Worm (Caenorhabditis elegans) whole organism, late embryonic: Measurements from ENCODE around the gene C30A5.16.

Experiments
- C08G9.2 ChIP-seq: sonication (generic microtip); optimal IDR thresholded peaks from 2 replicates; lab custom pipeline; 2016; ENCODE audit warnings: mild to moderate bottlenecking, missing genetic modification characterization, moderate library complexity, missing compliant biosample characterization
- F13H6.1 ChIP-seq: sonication (generic microtip); optimal IDR thresholded peaks from 2 replicates; lab custom pipeline; 2016; ENCODE audit warnings: missing genetic modification characterization, missing compliant biosample characterization
- Y22D7AL.16 ChIP-seq: sonication (generic microtip); optimal IDR thresholded peaks from 2 replicates; lab custom pipeline; 2016; ENCODE audit warnings: missing genetic modification characterization, missing compliant biosample characterization
- ahr-1 ChIP-seq: sonication (generic microtip); optimal IDR thresholded peaks from 2 replicates; lab custom pipeline; 2016; ENCODE audit warnings: missing genetic modification characterization, missing compliant biosample characterization
- ama-1 ChIP-seq: fragments of 150-350 bp; optimal IDR thresholded peaks from 2 replicates; lab custom pipeline; 2014
- ceh-14 ChIP-seq: sonication (generic microtip); optimal IDR thresholded peaks from 2 replicates; lab custom pipeline; 2016; ENCODE audit warnings: missing genotype, missing genetic modification characterization, missing compliant biosample characterization
- ceh-18 ChIP-seq: sonication (generic microtip); optimal IDR thresholded peaks from 2 replicates; lab custom pipeline; 2016; ENCODE audit warnings: missing genetic modification characterization, missing compliant biosample characterization
- ceh-19 ChIP-seq: fragments of 200-800 bp; sonication (Bioruptor generic); optimal IDR thresholded peaks from 2 replicates; lab custom pipeline; 2018; ENCODE audit warnings: mild to moderate bottlenecking, missing genetic modification characterization, missing compliant biosample characterization
- ceh-22 ChIP-seq: sonication (generic microtip); optimal IDR thresholded peaks from 2 replicates; lab custom pipeline; 2017; ENCODE audit warnings: missing biosample characterization, missing genetic modification characterization
- ceh-24 ChIP-seq: sonication (generic microtip); optimal IDR thresholded peaks from 2 replicates; lab custom pipeline; 2016; ENCODE audit warnings: mild to moderate bottlenecking, missing genetic modification characterization, missing compliant biosample characterization
- ceh-30 ChIP-seq: fragments of 150-350 bp; optimal IDR thresholded peaks from 2 replicates; lab custom pipeline; 2014; ENCODE audit warnings: missing biosample characterization, missing genetic modification characterization
- ceh-31 ChIP-seq: sonication (generic microtip); optimal IDR thresholded peaks from 2 replicates; lab custom pipeline; 2016; ENCODE audit warnings: missing genetic modification characterization, missing compliant biosample characterization
- ceh-34 ChIP-seq: sonication (generic microtip); optimal IDR thresholded peaks from 2 replicates; lab custom pipeline; 2016; ENCODE audit warnings: mild to moderate bottlenecking, missing genetic modification characterization, missing compliant biosample characterization
- ceh-45 ChIP-seq: fragments of 200-800 bp; sonication (Bioruptor generic); IDR thresholded peaks from 2 replicates; pipeline ENCODE4 v1.3.6; 2022; ENCODE audit warnings: missing genetic modification reagents, missing genetic modification characterization, missing compliant biosample characterization
- ceh-48 ChIP-seq: sonication (generic microtip); optimal IDR thresholded peaks from 2 replicates; lab custom pipeline; 2016; ENCODE audit warnings: missing genetic modification characterization, inconsistent platforms, missing compliant biosample characterization
- ceh-6 ChIP-seq: fragments of 200-800 bp; sonication (Bioruptor generic); optimal IDR thresholded peaks from 2 replicates; lab custom pipeline; 2018; ENCODE audit warnings: mild to moderate bottlenecking, missing genetic modification characterization, missing compliant biosample characterization
- che-1 ChIP-seq: sonication (generic microtip); optimal IDR thresholded peaks from 2 replicates; lab custom pipeline; 2016; ENCODE audit warnings: mild to moderate bottlenecking, missing genetic modification characterization, missing compliant biosample characterization
- dmd-4 ChIP-seq: sonication (generic microtip); optimal IDR thresholded peaks from 2 replicates; lab custom pipeline; 2016; ENCODE audit warnings: borderline replicate concordance, missing genetic modification characterization, missing compliant biosample characterization
- dve-1 ChIP-seq: sonication (generic microtip); optimal IDR thresholded peaks from 2 replicates; lab custom pipeline; 2017; ENCODE audit warnings: antibody characterized with exemption, mild to moderate bottlenecking, missing genetic modification characterization, missing compliant biosample characterization
- elt-2 ChIP-seq: sonication (generic microtip); optimal IDR thresholded peaks from 2 replicates; lab custom pipeline; 2016; ENCODE audit warnings: missing genetic modification reagents, missing genetic modification characterization, missing compliant biosample characterization
- elt-4 ChIP-seq: sonication (generic microtip); optimal IDR thresholded peaks from 2 replicates; lab custom pipeline; 2016; ENCODE audit warnings: missing genetic modification characterization, missing compliant biosample characterization
- eyg-1 ChIP-seq: sonication (generic microtip); optimal IDR thresholded peaks from 2 replicates; lab custom pipeline; 2016; ENCODE audit warnings: missing genotype, missing genetic modification characterization, missing compliant biosample characterization
- fkh-10 ChIP-seq: fragments of 150-350 bp; optimal IDR thresholded peaks from 2 replicates; lab custom pipeline; 2014; ENCODE audit warnings: missing biosample characterization, missing genetic modification reagents, missing genetic modification characterization
- hlh-15 ChIP-seq: sonication (generic microtip); optimal IDR thresholded peaks from 2 replicates; lab custom pipeline; 2016; ENCODE audit warnings: missing genetic modification characterization, missing compliant biosample characterization
- hlh-30 ChIP-seq: sonication (generic microtip); optimal IDR thresholded peaks from 2 replicates; lab custom pipeline; 2017; ENCODE audit warnings: antibody characterized with exemption, missing genetic modification characterization, missing compliant biosample characterization; ENCODE audit not compliant: insufficient read depth
- hlh-8 ChIP-seq: sonication (generic microtip); optimal IDR thresholded peaks from 2 replicates; lab custom pipeline; 2016; ENCODE audit warnings: missing genotype, missing genetic modification characterization, missing compliant biosample characterization
- lim-6 ChIP-seq: sonication (generic microtip); optimal IDR thresholded peaks from 2 replicates; lab custom pipeline; 2016; ENCODE audit warnings: missing genetic modification characterization, missing compliant biosample characterization
- madf-2 ChIP-seq: sonication (generic microtip); optimal IDR thresholded peaks from 2 replicates; lab custom pipeline; 2017; ENCODE audit warnings: missing genetic modification characterization, missing compliant biosample characterization
- nfya-1 ChIP-seq: sonication (generic microtip); optimal IDR thresholded peaks from 2 replicates; lab custom pipeline; 2017; ENCODE audit warnings: missing genetic modification characterization, mild to moderate bottlenecking, missing compliant biosample characterization, antibody characterized with exemption, moderate library complexity
- nhr-11 ChIP-seq: fragments of 150-350 bp; optimal IDR thresholded peaks from 2 replicates; lab custom pipeline; 2014; ENCODE audit warnings: missing biosample characterization, missing genetic modification characterization
- nhr-232 ChIP-seq: sonication (generic microtip); optimal IDR thresholded peaks from 2 replicates; lab custom pipeline; 2016; ENCODE audit warnings: missing genetic modification characterization, missing compliant biosample characterization
- npax-4 ChIP-seq: sonication (generic microtip); optimal IDR thresholded peaks from 2 replicates; lab custom pipeline; 2016; ENCODE audit warnings: missing genetic modification characterization, missing compliant biosample characterization
- odd-2 ChIP-seq: sonication (generic microtip); optimal IDR thresholded peaks from 2 replicates; lab custom pipeline; 2017; ENCODE audit warnings: antibody characterized with exemption, mild to moderate bottlenecking, missing genetic modification characterization, missing compliant biosample characterization
- pha-4 ChIP-seq: fragments of 150-350 bp; optimal IDR thresholded peaks from 2 replicates; lab custom pipeline; 2018; ENCODE audit warnings: missing biosample characterization, missing genetic modification reagents, missing genetic modification characterization
- pqm-1 ChIP-seq: sonication (generic microtip); optimal IDR thresholded peaks from 2 replicates; lab custom pipeline; 2016; ENCODE audit warnings: missing genetic modification characterization, missing compliant biosample characterization
- ref-2 ChIP-seq: sonication (generic microtip); optimal IDR thresholded peaks from 2 replicates; lab custom pipeline; 2016; ENCODE audit warnings: missing genetic modification characterization, missing compliant biosample characterization
- rnt-1 ChIP-seq: sonication (generic microtip); optimal IDR thresholded peaks from 2 replicates; lab custom pipeline; 2016; ENCODE audit warnings: missing genetic modification characterization, missing compliant biosample characterization
- sdc-2 ChIP-seq: sonication (generic microtip); optimal IDR thresholded peaks from 2 replicates; lab custom pipeline; 2016; ENCODE audit warnings: missing genotype, missing genetic modification characterization, missing compliant biosample characterization
- sox-4 ChIP-seq: sonication (generic microtip); optimal IDR thresholded peaks from 2 replicates; lab custom pipeline; 2017; ENCODE audit warnings: mild to moderate bottlenecking, missing genetic modification characterization, inconsistent platforms, missing compliant biosample characterization
- tbx-2 ChIP-seq: sonication (generic microtip); optimal IDR thresholded peaks from 2 replicates; lab custom pipeline; 2016; ENCODE audit warnings: missing genetic modification characterization, missing compliant biosample characterization
- tbx-7 ChIP-seq: sonication (generic microtip); optimal IDR thresholded peaks from 2 replicates; lab custom pipeline; 2016; ENCODE audit warnings: missing genotype, missing genetic modification characterization, missing compliant biosample characterization
- unc-3 ChIP-seq, 2 experiments: fragments of 200-800 bp in 1 of 2; sonication (Bioruptor generic) in 1 of 2; sonication (generic microtip) in 1 of 2; conservative IDR thresholded peaks in 1 of 2; optimal IDR thresholded peaks in 1 of 2; 2 replicates each; pipeline versions ENCODE4 v1.3.6 to Lab custom; 2016 to 2022; ENCODE audit warnings: missing compliant biosample characterization in 2 of 2, missing genetic modification characterization in 2 of 2, missing genetic modification reagents in 1 of 2
- unc-42 ChIP-seq: sonication (generic microtip); optimal IDR thresholded peaks from 2 replicates; lab custom pipeline; 2016; ENCODE audit warnings: missing genotype, missing genetic modification characterization, missing compliant biosample characterization
- unc-55 ChIP-seq: sonication (generic microtip); optimal IDR thresholded peaks from 2 replicates; lab custom pipeline; 2017; ENCODE audit warnings: missing biosample characterization, missing genetic modification reagents, missing genetic modification characterization

C30A5.16 gene

DNA sequence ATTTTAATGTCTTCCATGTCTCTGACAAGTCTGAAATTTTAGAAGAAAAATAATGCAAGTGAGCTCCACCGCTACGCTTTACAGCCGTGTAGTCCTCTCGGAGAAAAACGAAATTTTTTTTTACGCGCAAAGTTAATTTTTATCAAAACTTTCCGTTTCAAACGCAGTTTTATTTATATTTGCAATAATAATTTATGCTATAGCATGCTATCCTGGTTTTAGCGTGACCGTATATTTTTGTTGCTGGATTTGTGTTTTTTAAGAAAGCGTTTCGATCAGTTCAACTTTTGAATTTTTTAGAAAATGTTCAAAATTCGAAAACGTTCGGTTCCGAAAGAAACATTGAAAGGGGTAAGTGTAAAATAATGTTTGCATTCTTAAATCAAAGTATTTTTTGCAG lies 26.3 kb upstream of the C30A5.16 start, which contains the start of gene C50C3.1:
Gene C50C3.1, plus strand, starts transcription at position 301 of the 400 bp plus-strand sequence.
- no peak for TF ChIP-seq elt-4 (tag; lab: Kevin White, UChicago)
- TF ChIP-seq unc-42, result no peak
- TF ChIP-seq fkh-10 (GFP tag; lab: Kevin White, UChicago), result no peak
- no peak for TF ChIP-seq C08G9.2
- TF ChIP-seq ahr-1 (tag; lab: Kevin White, UChicago), result no peak
- TF ChIP-seq unc-3 (GFP tag; conservative IDR thresholded peaks at IDR 0.05; lab: Robert Waterston, UW), result no peak
- no peak for TF ChIP-seq unc-3 (tag; optimal IDR thresholded peaks at IDR 0.05; lab: Kevin White, UChicago)
- no peak for TF ChIP-seq nhr-11 (tag; lab: Kevin White, UChicago)
- no peak for TF ChIP-seq tbx-7 (tag; lab: Kevin White, UChicago)
- no peak for TF ChIP-seq nfya-1
- no peak for TF ChIP-seq lim-6 (tag; lab: Kevin White, UChicago)
- TF ChIP-seq ama-1 (lab: Kevin White, UChicago), result no peak
- no peak for TF ChIP-seq sox-4 (tag; lab: Kevin White, UChicago)
- TF ChIP-seq madf-2 (tag; lab: Kevin White, UChicago), result no peak
- TF ChIP-seq F13H6.1, result no peak
- TF ChIP-seq, all 69 proteins: peak for 0

DNA sequence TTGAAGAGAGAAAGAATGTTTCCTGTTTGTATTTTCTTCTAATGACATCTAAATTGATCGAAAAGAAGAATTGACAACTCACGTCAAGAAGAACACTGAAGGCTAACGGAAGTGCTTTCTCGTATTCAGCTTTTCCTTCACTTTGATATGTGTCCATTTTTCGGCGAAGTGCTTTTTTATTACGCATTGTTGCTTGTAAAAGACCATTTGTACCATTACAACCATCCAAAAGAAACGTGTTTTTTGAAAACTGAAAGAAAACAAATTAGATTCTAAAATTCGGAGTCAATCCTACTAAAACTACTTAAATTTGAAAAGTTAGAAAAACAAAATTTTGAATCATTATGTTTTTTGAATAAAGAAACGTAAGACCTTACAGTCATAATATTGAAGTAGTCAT lies 19.0 kb upstream of the C30A5.16 start:
- TF ChIP-seq nhr-11 (tag; lab: Kevin White, UChicago), result no peak

DNA sequence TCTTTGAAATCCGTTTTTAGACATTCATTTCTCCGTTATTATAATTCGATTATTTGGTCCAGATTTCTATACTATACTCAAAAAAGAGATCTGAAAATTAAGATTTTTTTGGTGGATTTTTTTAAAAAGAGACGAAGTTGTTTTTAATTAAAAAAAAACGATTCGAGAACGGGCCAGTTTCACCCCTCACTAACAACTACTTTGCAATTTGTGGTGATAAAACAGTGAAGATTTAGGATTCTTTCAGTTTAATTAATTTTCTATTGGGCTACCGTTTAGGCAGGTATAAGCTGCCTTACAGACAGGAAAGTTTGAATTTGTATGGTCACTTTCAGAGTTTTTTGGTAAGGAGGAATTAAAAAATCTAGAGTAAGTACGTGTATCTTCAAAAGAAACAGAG lies 16.9 kb upstream of the C30A5.16 start, which contains the start of gene unc-36:
Gene unc-36, minus strand, starts transcription at position 101 of the 400 bp plus-strand sequence.
- TF ChIP-seq hlh-30 (tag; lab: Kevin White, UChicago), result no peak
- TF ChIP-seq nfya-1, result no peak
- TF ChIP-seq hlh-15 (tag; lab: Kevin White, UChicago), result no peak
- no peak for TF ChIP-seq Y22D7AL.16
- TF ChIP-seq unc-42, result no peak
- no peak for TF ChIP-seq ceh-34 (tag; lab: Kevin White, UChicago)
- no peak for TF ChIP-seq odd-2
- TF ChIP-seq ceh-6 (GFP tag; lab: Kevin White, UChicago), result no peak
- TF ChIP-seq hlh-8 (tag; lab: Kevin White, UChicago), result no peak
- TF ChIP-seq ahr-1 (tag; lab: Kevin White, UChicago), result no peak
- TF ChIP-seq dmd-4 (tag; lab: Kevin White, UChicago), result no peak
- no peak for TF ChIP-seq eyg-1 (tag; lab: Kevin White, UChicago)
- TF ChIP-seq pha-4, result no peak
- no peak for TF ChIP-seq pqm-1
- no peak for TF ChIP-seq ceh-18 (tag; lab: Kevin White, UChicago)
- TF ChIP-seq ceh-31 (tag; lab: Kevin White, UChicago), result no peak
- TF ChIP-seq fkh-10 (GFP tag; lab: Kevin White, UChicago), result no peak
- TF ChIP-seq elt-2 (tag; lab: Kevin White, UChicago), result no peak
- no peak for TF ChIP-seq nhr-232 (tag; lab: Kevin White, UChicago)

DNA sequence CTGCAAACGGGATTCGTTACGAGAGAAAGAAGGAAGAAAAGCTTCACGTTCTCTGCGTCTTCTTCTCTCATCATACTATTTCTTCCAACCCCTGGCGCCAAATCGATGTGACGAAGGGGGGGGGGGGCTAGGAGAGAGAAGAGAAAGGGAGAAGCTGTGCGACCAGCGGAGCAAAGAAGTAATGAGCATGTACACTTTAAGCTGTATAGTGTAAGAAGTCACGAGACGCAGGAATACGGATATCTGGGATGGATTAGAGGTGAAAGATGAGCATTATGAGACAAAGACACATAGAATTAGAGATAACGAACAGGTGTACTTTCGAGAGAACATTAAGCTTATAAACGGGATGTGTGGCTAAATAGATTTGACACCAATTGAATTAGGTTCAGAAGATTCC lies 16.3 kb upstream of the C30A5.16 start:
- TF ChIP-seq npax-4 (tag; lab: Kevin White, UChicago), result no peak
- TF ChIP-seq nhr-11 (tag; lab: Kevin White, UChicago), result no peak
- TF ChIP-seq elt-4 (tag; lab: Kevin White, UChicago), result no peak
- TF ChIP-seq unc-55, result peak; percentile 51
- TF ChIP-seq sox-4 (tag; lab: Kevin White, UChicago), result no peak
- TF ChIP-seq ahr-1 (tag; lab: Kevin White, UChicago), result no peak
- peak; percentile 83 for TF ChIP-seq unc-42
- TF ChIP-seq ceh-24, result no peak
- peak; percentile 51 for TF ChIP-seq nfya-1
- TF ChIP-seq tbx-2 (tag; lab: Kevin White, UChicago), result no peak
- TF ChIP-seq Y22D7AL.16, result no peak
- no peak for TF ChIP-seq dmd-4 (tag; lab: Kevin White, UChicago)
- peak; percentile 18 for TF ChIP-seq rnt-1 (tag; lab: Kevin White, UChicago)
- TF ChIP-seq ceh-18 (tag; lab: Kevin White, UChicago), result peak; percentile 68
- TF ChIP-seq ceh-31 (tag; lab: Kevin White, UChicago), result peak; percentile 78
- TF ChIP-seq ceh-14 (tag; lab: Kevin White, UChicago), result peak; percentile 33
- peak; percentile 60 for TF ChIP-seq hlh-30 (tag; lab: Kevin White, UChicago)
- no peak for TF ChIP-seq dve-1 (tag; lab: Kevin White, UChicago)
- TF ChIP-seq ceh-34 (tag; lab: Kevin White, UChicago), result peak; percentile 63
- peak; percentile 33 for TF ChIP-seq ceh-19 (GFP tag; lab: Kevin White, UChicago)
- TF ChIP-seq tbx-7 (tag; lab: Kevin White, UChicago), result no peak
- no peak for TF ChIP-seq ceh-45 (GFP tag; lab: Robert Waterston, UW)
- no peak for TF ChIP-seq C08G9.2
- no peak for TF ChIP-seq ama-1 (lab: Kevin White, UChicago)
- TF ChIP-seq elt-2 (tag; lab: Kevin White, UChicago), result no peak
- TF ChIP-seq sdc-2 (tag; lab: Kevin White, UChicago), result peak; percentile 42
- TF ChIP-seq ceh-48 (tag; lab: Kevin White, UChicago), result peak; percentile 78
- no peak for TF ChIP-seq ref-2
- TF ChIP-seq ceh-22 (tag; lab: Kevin White, UChicago), result no peak
- no peak for TF ChIP-seq che-1 (tag; lab: Kevin White, UChicago)
- TF ChIP-seq madf-2 (tag; lab: Kevin White, UChicago), result no peak
- no peak for TF ChIP-seq ceh-30 (tag; lab: Kevin White, UChicago)
